Fruit fly (Drosophila melanogaster): ENCODE measurements around the gene spag4.

The spag4 gene

DNA sequence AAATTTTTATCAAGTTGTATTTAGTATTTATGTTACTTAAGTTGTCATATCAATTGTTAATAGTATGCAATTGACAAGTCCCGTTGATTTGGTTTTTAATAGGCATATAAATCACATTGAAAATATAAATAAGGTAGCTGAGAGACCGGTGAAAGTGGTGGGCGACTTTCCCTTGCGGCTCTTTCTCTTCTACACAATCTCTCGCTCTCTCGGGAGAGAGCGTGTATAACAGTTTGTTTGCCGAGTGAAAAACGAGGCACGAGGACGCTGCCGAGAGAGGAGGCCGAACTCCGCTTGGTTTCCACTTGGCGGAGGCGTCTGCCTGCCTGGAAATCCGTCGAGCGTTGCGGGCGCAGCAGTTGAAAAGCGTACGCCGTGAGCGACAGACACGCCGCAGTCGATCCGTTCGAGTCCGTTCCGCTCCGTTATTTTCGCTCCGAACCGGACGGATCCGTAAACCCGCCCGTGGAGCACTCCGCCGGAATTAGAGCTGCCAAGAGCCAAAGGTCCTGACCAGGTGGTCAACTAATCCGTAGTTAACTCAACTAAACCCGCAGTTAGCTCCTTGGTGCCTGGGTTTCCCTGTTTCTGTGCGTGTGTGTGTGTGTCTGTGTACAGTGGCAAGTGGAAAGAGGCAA lies 29.8 kb downstream of the spag4 start, which contains the start of gene kek2:
Gene kek2, plus strand, starts transcription at position 321 of the 638 bp plus-strand sequence.
- TF ChIP-seq CG6792 (GFP tag; optimal IDR thresholded peaks at IDR 0.05) (no peak), eg (GFP tag; IDR thresholded peaks at IDR 0.05) (0 out of 3 replicates have a peak, but pooled peaks have one; percentile 15), CG6854 (GFP tag; optimal IDR thresholded peaks at IDR 0.05) (no peak), net (GFP tag; optimal IDR thresholded peaks at IDR 0.05) (no peak)

All from whole organism, prepupa.